Fruit fly (Drosophila melanogaster): ENCODE measurements around the gene CG6999.

The CG6999 gene

DNA sequence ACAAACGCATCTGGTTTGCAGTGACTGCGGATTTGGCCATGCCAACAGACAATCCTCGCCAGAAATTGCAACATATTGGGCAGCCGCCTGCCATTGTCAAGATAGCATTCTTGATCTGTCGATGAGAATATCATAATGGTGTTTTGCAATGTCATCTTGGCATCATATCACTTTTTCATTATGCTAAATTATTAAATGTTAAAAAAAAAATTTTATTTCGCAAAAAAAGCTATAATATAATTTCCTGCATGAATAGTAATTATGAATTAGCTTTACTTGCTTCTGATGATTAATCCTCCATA lies 1.8 kb downstream of the CG6999 start:
- TF ChIP-seq ovo (GFP tag; optimal IDR thresholded peaks at IDR 0.05): no peak
- no peak for TF ChIP-seq bab1 (GFP tag; optimal IDR thresholded peaks at IDR 0.05)
- TF ChIP-seq cic (GFP tag; optimal IDR thresholded peaks at IDR 0.05): no peak
- no peak for TF ChIP-seq Mnt (GFP tag; optimal IDR thresholded peaks at IDR 0.05)
- no peak for TF ChIP-seq CG1620 (GFP tag; optimal IDR thresholded peaks at IDR 0.05)
- TF ChIP-seq tj (GFP tag; optimal IDR thresholded peaks at IDR 0.05): no peak
- no peak for TF ChIP-seq toe (GFP tag; optimal IDR thresholded peaks at IDR 0.05)
- TF ChIP-seq Clk (GFP tag; optimal IDR thresholded peaks at IDR 0.05): no peak
- TF ChIP-seq CG14711 (tag; optimal IDR thresholded peaks at IDR 0.05): no peak
- TF ChIP-seq kay (GFP tag; ENCODE audit: borderline replicate concordance): peak; percentile 70
- no peak for TF ChIP-seq Hr96 (GFP tag; optimal IDR thresholded peaks at IDR 0.05)
- TF ChIP-seq CG11617 (GFP tag; optimal IDR thresholded peaks at IDR 0.05): no peak
- no peak for TF ChIP-seq Crg-1 (GFP tag; optimal IDR thresholded peaks at IDR 0.05)
- no peak for TF ChIP-seq pad (GFP tag; optimal IDR thresholded peaks at IDR 0.05)
- peak in 1 of 2 experiments; percentile 32 for TF ChIP-seq cnc (optimal IDR thresholded peaks at IDR 0.05)
- TF ChIP-seq CG5204 (GFP tag; optimal IDR thresholded peaks at IDR 0.05): no peak

dm6 chrX:9093062-9093461 lies 4.9 kb downstream of the CG6999 start:
- no peak for TF ChIP-seq CG5204 (GFP tag; optimal IDR thresholded peaks at IDR 0.05)
- TF ChIP-seq kay (GFP tag; ENCODE audit: borderline replicate concordance): no peak
- TF ChIP-seq ovo (GFP tag; optimal IDR thresholded peaks at IDR 0.05): no peak
- TF ChIP-seq pad (GFP tag; optimal IDR thresholded peaks at IDR 0.05): no peak
- TF ChIP-seq Mnt (GFP tag; optimal IDR thresholded peaks at IDR 0.05): no peak
- TF ChIP-seq tj (GFP tag; optimal IDR thresholded peaks at IDR 0.05): no peak
- no peak for TF ChIP-seq CG11617 (GFP tag; optimal IDR thresholded peaks at IDR 0.05)

DNA sequence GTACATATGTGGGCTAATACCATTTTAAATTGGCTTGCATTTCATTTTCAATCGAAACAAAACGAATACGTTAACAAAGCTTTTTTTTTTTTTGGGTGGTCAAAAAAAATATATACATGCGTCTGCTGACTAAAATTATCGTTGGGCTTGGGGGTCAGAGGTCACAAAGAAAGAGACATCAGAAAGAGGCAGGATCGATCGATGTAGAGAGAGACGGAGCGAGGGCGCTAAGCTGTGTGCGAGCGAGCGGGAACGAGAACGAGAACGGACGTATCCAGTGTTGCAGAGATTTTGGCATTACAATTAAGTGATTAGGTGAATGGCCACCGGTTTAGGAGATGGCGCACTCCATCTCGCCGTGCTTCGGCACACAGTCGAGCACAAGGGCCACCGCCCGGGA lies 5.7 kb downstream of the CG6999 start:
- TF ChIP-seq CG11617 (GFP tag; optimal IDR thresholded peaks at IDR 0.05) (no peak), tj (GFP tag; optimal IDR thresholded peaks at IDR 0.05) (no peak), toe (GFP tag; optimal IDR thresholded peaks at IDR 0.05) (no peak), Crg-1 (GFP tag; optimal IDR thresholded peaks at IDR 0.05) (no peak), ovo (GFP tag; optimal IDR thresholded peaks at IDR 0.05) (no peak), CG5204 (GFP tag; optimal IDR thresholded peaks at IDR 0.05) (no peak), CG33017 (tag; optimal IDR thresholded peaks at IDR 0.05) (no peak), cic (GFP tag; optimal IDR thresholded peaks at IDR 0.05) (no peak), Hr96 (GFP tag; optimal IDR thresholded peaks at IDR 0.05) (no peak), CG7101 (tag; optimal IDR thresholded peaks at IDR 0.05) (no peak), CG1620 (GFP tag; optimal IDR thresholded peaks at IDR 0.05) (no peak), CG14711 (tag; optimal IDR thresholded peaks at IDR 0.05) (no peak), Mnt (GFP tag; optimal IDR thresholded peaks at IDR 0.05) (no peak), bab1 (GFP tag; optimal IDR thresholded peaks at IDR 0.05) (no peak)

DNA sequence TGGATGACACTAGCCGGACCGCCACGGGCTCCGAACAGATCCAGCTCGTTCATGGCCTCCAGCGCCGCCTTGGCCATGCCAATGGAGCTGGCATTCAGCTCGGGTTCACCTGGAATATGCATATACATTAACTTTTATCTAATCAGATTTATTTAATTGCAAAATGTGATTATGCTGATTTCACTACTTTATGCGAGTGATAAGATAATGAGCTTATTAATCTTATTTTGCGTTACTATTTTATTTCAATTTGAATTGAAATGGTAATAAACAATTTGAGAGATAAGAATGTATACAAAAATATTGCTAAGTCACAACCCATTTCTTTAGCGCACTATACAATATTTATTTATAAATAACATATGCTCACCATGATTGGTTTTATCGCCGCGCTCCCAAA lies 14.0 kb downstream of the CG6999 start:
- TF ChIP-seq tj (GFP tag; optimal IDR thresholded peaks at IDR 0.05) (no peak), pad (GFP tag; optimal IDR thresholded peaks at IDR 0.05) (no peak), Crg-1 (GFP tag; optimal IDR thresholded peaks at IDR 0.05) (no peak), Mnt (GFP tag; optimal IDR thresholded peaks at IDR 0.05) (no peak), CG1620 (GFP tag; optimal IDR thresholded peaks at IDR 0.05) (no peak), cnc (optimal IDR thresholded peaks at IDR 0.05) (no peak), CG5204 (GFP tag; optimal IDR thresholded peaks at IDR 0.05) (no peak), CG14711 (tag; optimal IDR thresholded peaks at IDR 0.05) (no peak), Hr96 (GFP tag; optimal IDR thresholded peaks at IDR 0.05) (no peak), CG7101 (tag; optimal IDR thresholded peaks at IDR 0.05) (no peak), CG33017 (tag; optimal IDR thresholded peaks at IDR 0.05) (no peak), CG12768 (GFP tag; optimal IDR thresholded peaks at IDR 0.05) (no peak), toe (GFP tag; optimal IDR thresholded peaks at IDR 0.05) (no peak), Clk (GFP tag; optimal IDR thresholded peaks at IDR 0.05) (no peak)

DNA sequence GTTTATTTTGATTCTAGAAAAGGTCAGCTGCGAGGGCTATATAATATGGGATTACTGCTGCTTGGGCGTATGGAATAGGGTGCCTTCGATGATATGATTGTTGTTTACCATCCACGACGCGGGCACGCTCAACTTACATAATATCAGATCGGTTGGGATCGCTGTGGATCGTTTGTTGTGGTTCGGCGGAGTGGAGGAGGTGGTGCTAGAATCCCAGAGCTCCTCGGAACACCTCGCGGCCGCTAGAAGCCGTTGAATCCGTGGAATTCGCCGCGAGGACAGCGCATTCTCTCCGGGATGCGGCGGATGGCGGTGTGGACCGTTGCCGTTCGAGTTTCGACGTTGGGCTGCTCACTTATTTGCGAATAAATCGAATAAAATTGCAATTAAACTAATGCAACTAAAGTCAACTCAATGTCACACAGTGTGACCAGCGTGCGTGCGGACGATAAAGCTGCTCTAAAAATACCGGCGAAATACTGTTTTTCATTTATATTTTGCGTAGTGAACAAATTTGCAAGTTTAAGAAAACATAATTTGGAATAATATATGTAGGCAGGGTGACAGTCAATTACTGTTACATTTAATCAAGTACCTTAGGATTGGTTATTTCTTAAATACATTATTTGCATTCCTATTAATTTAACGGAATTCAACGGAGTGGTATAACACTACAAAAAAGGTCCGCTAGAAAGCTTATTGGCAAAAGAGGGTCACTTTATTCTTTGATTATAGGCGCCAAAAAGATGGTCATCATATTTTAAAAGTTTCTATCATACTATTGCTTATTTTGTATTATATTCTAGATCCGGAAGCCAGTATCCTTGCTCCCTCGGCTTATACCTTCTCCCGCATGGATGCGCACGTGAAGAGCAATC lies 15.4 kb downstream of the CG6999 start, which contains the start of gene CG7766:
Gene CG7766 (minus strand): TSS at position 432 of the 878 bp plus-strand sequence.
- TF ChIP-seq bab1 (GFP tag; optimal IDR thresholded peaks at IDR 0.05) (peak; percentile 12), Mnt (GFP tag; optimal IDR thresholded peaks at IDR 0.05) (peak; percentile 71), cic (GFP tag; optimal IDR thresholded peaks at IDR 0.05) (peak; percentile 39), toe (GFP tag; optimal IDR thresholded peaks at IDR 0.05) (no peak)

- TF ChIP-seq Clk (GFP tag; optimal IDR thresholded peaks at IDR 0.05) (no peak), CG1620 (GFP tag; optimal IDR thresholded peaks at IDR 0.05) (peak; percentile 25), CG11617 (GFP tag; optimal IDR thresholded peaks at IDR 0.05) (peak; percentile 28), toe (GFP tag; optimal IDR thresholded peaks at IDR 0.05) (no peak), cnc (optimal IDR thresholded peaks at IDR 0.05) (no peak), CG14711 (tag; optimal IDR thresholded peaks at IDR 0.05) (peak; percentile 27), CG5204 (GFP tag; optimal IDR thresholded peaks at IDR 0.05) (no peak), Mnt (GFP tag; optimal IDR thresholded peaks at IDR 0.05) (peak; percentile 23), bab1 (GFP tag; optimal IDR thresholded peaks at IDR 0.05) (peak; percentile 3), tj (GFP tag; optimal IDR thresholded peaks at IDR 0.05) (no peak)
Observed at dm6 chrX:9106212-9106774, 18.1 kb downstream of the CG6999 start, which contains the start of gene Bx42. TSS of gene Bx42 (minus strand) at chrX:9106604.
